Worm (Caenorhabditis elegans) whole organism, L3 larva: Measurements from ENCODE around the gene Y32B12B.2.

Experiments used
- aly-2 ChIP-seq: fragments of 150-350 bp; optimal IDR thresholded peaks from 2 replicates; lab custom pipeline; 2014; ENCODE audit warnings: missing biosample characterization, missing genetic modification characterization
- ama-1 ChIP-seq: fragments of 150-350 bp; optimal IDR thresholded peaks from 2 replicates; lab custom pipeline; 2018
- ceh-16 ChIP-seq: sonication (generic microtip); optimal IDR thresholded peaks from 2 replicates; lab custom pipeline; 2017; ENCODE audit warnings: missing biosample characterization, missing genetic modification characterization
- ceh-82 ChIP-seq: fragments of 150-350 bp; optimal IDR thresholded peaks from 2 replicates; lab custom pipeline; 2014; ENCODE audit warnings: missing biosample characterization, missing genetic modification characterization
- daf-12 ChIP-seq: fragments of 150-350 bp; optimal IDR thresholded peaks from 2 replicates; lab custom pipeline; 2014; ENCODE audit warnings: missing biosample characterization, missing genetic modification reagents, missing genetic modification characterization
- egl-5 ChIP-seq: fragments of 150-350 bp; optimal IDR thresholded peaks from 2 replicates; lab custom pipeline; 2017; ENCODE audit warnings: missing biosample characterization, missing genetic modification reagents, missing genetic modification characterization, inconsistent platforms
- elt-1 ChIP-seq: fragments of 150-350 bp; optimal IDR thresholded peaks from 2 replicates; lab custom pipeline; 2014; ENCODE audit warnings: missing biosample characterization, missing genetic modification characterization
- elt-2 ChIP-seq: sonication (generic microtip); optimal IDR thresholded peaks from 2 replicates; lab custom pipeline; 2016; ENCODE audit warnings: missing genetic modification reagents, mild to moderate bottlenecking, missing genetic modification characterization, missing compliant biosample characterization
- eor-1 ChIP-seq, 2 experiments: fragments of 150-350 bp; optimal IDR thresholded peaks; 2 replicates each; lab custom pipeline; 2014 to 2018; ENCODE audit warnings: missing biosample characterization in 2 of 2, missing genetic modification characterization in 2 of 2
- fkh-10 ChIP-seq: sonication (generic microtip); optimal IDR thresholded peaks from 2 replicates; lab custom pipeline; 2017; ENCODE audit warnings: missing biosample characterization, missing genetic modification reagents, missing genetic modification characterization
- fkh-2 ChIP-seq: fragments of 150-350 bp; optimal IDR thresholded peaks from 2 replicates; lab custom pipeline; 2014; ENCODE audit warnings: missing biosample characterization, missing genetic modification reagents, missing genetic modification characterization
- fos-1 ChIP-seq: fragments of 150-350 bp; optimal IDR thresholded peaks from 2 replicates; lab custom pipeline; 2014; ENCODE audit warnings: missing biosample characterization, missing genetic modification characterization
- hmg-11 ChIP-seq: sonication (generic microtip); optimal IDR thresholded peaks from 2 replicates; lab custom pipeline; 2016; ENCODE audit warnings: missing genetic modification characterization, missing compliant biosample characterization
- jun-1 ChIP-seq: fragments of 150-350 bp; optimal IDR thresholded peaks from 2 replicates; lab custom pipeline; 2014; ENCODE audit warnings: missing biosample characterization, missing genetic modification reagents, missing genetic modification characterization
- lin-15B ChIP-seq: fragments of 150-350 bp; optimal IDR thresholded peaks from 2 replicates; lab custom pipeline; 2014; ENCODE audit warnings: missing biosample characterization, missing genetic modification characterization
- lsy-12 ChIP-seq: sonication (generic microtip); optimal IDR thresholded peaks from 2 replicates; lab custom pipeline; 2016; ENCODE audit warnings: mild to moderate bottlenecking, missing genetic modification characterization, missing compliant biosample characterization
- mdl-1 ChIP-seq: fragments of 150-350 bp; optimal IDR thresholded peaks from 2 replicates; lab custom pipeline; 2014; ENCODE audit warnings: missing biosample characterization, missing genetic modification characterization
- mml-1 ChIP-seq: fragments of 150-350 bp; sonication (generic microtip); optimal IDR thresholded peaks from 3 replicates; lab custom pipeline; 2014; ENCODE audit warnings: missing biosample characterization, missing genetic modification characterization
- nfya-1 ChIP-seq: sonication (generic microtip); optimal IDR thresholded peaks from 2 replicates; lab custom pipeline; 2017; ENCODE audit warnings: missing genetic modification characterization, mild to moderate bottlenecking, missing compliant biosample characterization, antibody characterized with exemption, moderate library complexity; ENCODE audit not compliant: insufficient read depth
- nhr-11 ChIP-seq: fragments of 150-350 bp; optimal IDR thresholded peaks from 2 replicates; lab custom pipeline; 2014; ENCODE audit warnings: missing biosample characterization, missing genetic modification characterization
- nhr-12 ChIP-seq: fragments of 150-350 bp; optimal IDR thresholded peaks from 2 replicates; lab custom pipeline; 2014; ENCODE audit warnings: missing biosample characterization, missing genetic modification characterization
- nhr-23 ChIP-seq: fragments of 150-350 bp; optimal IDR thresholded peaks from 2 replicates; lab custom pipeline; 2014; ENCODE audit warnings: missing biosample characterization, missing genetic modification reagents, missing genetic modification characterization
- nhr-237 ChIP-seq: fragments of 150-350 bp; optimal IDR thresholded peaks from 2 replicates; lab custom pipeline; 2014; ENCODE audit warnings: missing biosample characterization, missing genetic modification characterization
- nhr-25 ChIP-seq: sonication (generic microtip); optimal IDR thresholded peaks from 2 replicates; lab custom pipeline; 2017; ENCODE audit warnings: missing biosample characterization, missing genetic modification characterization
- nhr-28 ChIP-seq: fragments of 150-350 bp; optimal IDR thresholded peaks from 2 replicates; lab custom pipeline; 2014; ENCODE audit warnings: missing biosample characterization, missing genetic modification characterization
- nhr-43 ChIP-seq: sonication (generic microtip); optimal IDR thresholded peaks from 2 replicates; lab custom pipeline; 2016; ENCODE audit warnings: mild to moderate bottlenecking, missing genetic modification characterization, missing compliant biosample characterization; ENCODE audit not compliant: poor library complexity, severe bottlenecking
- nhr-76 ChIP-seq: fragments of 150-350 bp; sonication (generic microtip); optimal IDR thresholded peaks from 5 replicates; lab custom pipeline; 2014; ENCODE audit warnings: missing biosample characterization, missing genetic modification characterization
- nhr-77 ChIP-seq: fragments of 150-350 bp; optimal IDR thresholded peaks from 2 replicates; lab custom pipeline; 2014; ENCODE audit warnings: missing biosample characterization, missing genetic modification characterization
- pha-4 ChIP-seq: fragments of 150-350 bp; optimal IDR thresholded peaks from 2 replicates; lab custom pipeline; 2014; ENCODE audit warnings: missing biosample characterization, missing genetic modification reagents, missing genetic modification characterization
- pqm-1 ChIP-seq: fragments of 150-350 bp; optimal IDR thresholded peaks from 2 replicates; lab custom pipeline; 2017; ENCODE audit warnings: missing biosample characterization, missing genetic modification characterization, inconsistent platforms
- sea-2 ChIP-seq: fragments of 150-350 bp; sonication (generic microtip); optimal IDR thresholded peaks from 4 replicates; lab custom pipeline; 2014; ENCODE audit warnings: missing biosample characterization, missing genetic modification reagents, missing genetic modification characterization
- skn-1 ChIP-seq: fragments of 150-350 bp; optimal IDR thresholded peaks from 2 replicates; lab custom pipeline; 2014; ENCODE audit warnings: missing biosample characterization, missing genetic modification characterization
- snpc-4 ChIP-seq: fragments of 150-350 bp; optimal IDR thresholded peaks from 2 replicates; lab custom pipeline; 2014; ENCODE audit warnings: missing biosample characterization, missing genetic modification characterization
- tbx-2 ChIP-seq: sonication (generic microtip); optimal IDR thresholded peaks from 2 replicates; lab custom pipeline; 2016; ENCODE audit warnings: mild to moderate bottlenecking, missing genetic modification characterization, missing compliant biosample characterization
- unc-39 ChIP-seq: sonication (generic microtip); optimal IDR thresholded peaks from 4 replicates; lab custom pipeline; 2017; ENCODE audit warnings: missing biosample characterization, missing genetic modification characterization
- unc-62 ChIP-seq: fragments of 150-350 bp; sonication (generic microtip); optimal IDR thresholded peaks from 4 replicates; lab custom pipeline; 2014; ENCODE audit warnings: missing biosample characterization, missing genetic modification reagents, missing genetic modification characterization
- zag-1 ChIP-seq: fragments of 150-350 bp; optimal IDR thresholded peaks from 2 replicates; lab custom pipeline; 2014; ENCODE audit warnings: missing biosample characterization, missing genetic modification characterization
- ztf-11 ChIP-seq: fragments of 150-350 bp; optimal IDR thresholded peaks from 2 replicates; lab custom pipeline; 2014; ENCODE audit warnings: missing biosample characterization, missing genetic modification characterization
- ztf-4 ChIP-seq: fragments of 150-350 bp; optimal IDR thresholded peaks from 2 replicates; lab custom pipeline; 2014; ENCODE audit warnings: missing biosample characterization, missing genetic modification characterization

Y32B12B.2 gene

ce11 chrV:16565639-16566038 lies 27.4 kb downstream of the Y32B12B.2 start, which contains the start of gene sru-45:
TSS of gene sru-45 (plus strand) at chrV:16565939.
- TF ChIP-seq jun-1 (tag; lab: Kevin White, UChicago) (no peak), nhr-77 (tag; lab: Kevin White, UChicago) (no peak), pha-4 (tag; lab: Kevin White, UChicago) (no peak), aly-2 (no peak), zag-1 (tag; lab: Kevin White, UChicago) (no peak), nhr-23 (no peak)
- TF ChIP-seq, all 47 proteins: peak for 0

- no peak for TF ChIP-seq daf-12 (tag; lab: Kevin White, UChicago)
- TF ChIP-seq nhr-23, result no peak
- no peak for TF ChIP-seq ama-1 (lab: Kevin White, UChicago)
- TF ChIP-seq nhr-25 (tag; lab: Kevin White, UChicago), result no peak
Measured at ce11 chrV:16568056-16568455, 29.9 kb downstream of the Y32B12B.2 start.

DNA sequence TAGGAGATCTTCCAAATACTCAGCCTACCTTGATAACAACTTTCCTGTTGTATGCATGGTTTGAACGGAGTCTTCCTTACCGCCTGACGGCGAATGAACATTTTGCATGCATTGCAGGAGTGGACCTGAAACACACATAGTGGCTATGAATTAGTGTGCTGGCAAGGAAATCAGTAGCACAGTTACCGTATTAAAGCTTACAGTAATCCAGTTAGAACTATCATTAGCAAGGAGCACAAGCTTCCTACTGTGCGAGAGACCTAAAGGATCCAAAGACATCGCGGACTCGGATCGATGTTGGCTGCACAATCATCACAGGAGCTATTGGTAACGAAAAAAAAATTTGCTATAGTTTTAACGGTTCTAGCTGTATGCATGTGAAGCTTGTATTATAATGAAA lies 32.5 kb downstream of the Y32B12B.2 start, which contains the start of gene nhr-233:
TSS of gene nhr-233 (minus strand) at position 101 of the 400 bp plus-strand sequence.
- TF ChIP-seq zag-1 (tag; lab: Kevin White, UChicago) (no peak), ama-1 (lab: Kevin White, UChicago) (no peak), fos-1 (tag; lab: Kevin White, UChicago) (no peak), nhr-11 (tag; lab: Kevin White, UChicago) (no peak), unc-39 (tag; lab: Kevin White, UChicago) (no peak), nhr-237 (tag; lab: Kevin White, UChicago) (no peak), nhr-43 (no peak), eor-1 (tag; optimal IDR thresholded peaks at IDR 0.05; lab: Kevin White, UChicago) (no peak), aly-2 (no peak), ceh-16 (no peak), snpc-4 (tag; lab: Kevin White, UChicago) (no peak), pha-4 (tag; lab: Kevin White, UChicago) (no peak), pqm-1 (no peak), mml-1 (tag; lab: Kevin White, UChicago) (no peak), mdl-1 (tag; lab: Kevin White, UChicago) (no peak), sea-2 (no peak), nhr-23 (no peak), fkh-10 (GFP tag; lab: Kevin White, UChicago) (no peak)

DNA sequence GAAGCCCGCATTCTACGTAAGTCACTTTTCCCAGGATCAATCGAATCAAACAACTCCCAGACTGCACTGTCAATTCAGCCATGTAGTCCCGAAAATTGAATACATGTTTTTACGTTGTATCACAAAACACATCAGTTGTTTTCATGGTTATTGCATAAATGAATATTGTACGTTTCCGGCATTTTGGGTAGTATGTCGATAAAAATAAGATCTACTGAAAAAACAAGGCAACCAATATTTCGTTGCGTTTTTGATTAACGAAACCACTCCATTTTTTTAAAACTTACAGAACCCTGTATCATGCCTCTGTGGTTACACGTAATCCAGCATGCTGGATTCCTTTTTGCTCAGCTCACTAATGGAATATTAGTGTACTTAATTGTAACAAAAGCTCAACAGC lies 35.0 kb downstream of the Y32B12B.2 start, which contains the start of gene str-149:
TSS of gene str-149 (plus strand) at position 301 of the 400 bp plus-strand sequence.
- TF ChIP-seq daf-12 (tag; lab: Kevin White, UChicago), result no peak
- no peak for TF ChIP-seq ztf-4
- no peak for TF ChIP-seq nhr-25 (tag; lab: Kevin White, UChicago)
- no peak for TF ChIP-seq nhr-76 (tag; lab: Kevin White, UChicago)
- TF ChIP-seq nhr-12 (tag; lab: Kevin White, UChicago), result no peak
- TF ChIP-seq hmg-11 (tag; lab: Kevin White, UChicago), result no peak
- TF ChIP-seq ztf-11 (tag; lab: Kevin White, UChicago), result no peak
- TF ChIP-seq mml-1 (tag; lab: Kevin White, UChicago), result no peak
- TF ChIP-seq unc-62, result no peak

DNA sequence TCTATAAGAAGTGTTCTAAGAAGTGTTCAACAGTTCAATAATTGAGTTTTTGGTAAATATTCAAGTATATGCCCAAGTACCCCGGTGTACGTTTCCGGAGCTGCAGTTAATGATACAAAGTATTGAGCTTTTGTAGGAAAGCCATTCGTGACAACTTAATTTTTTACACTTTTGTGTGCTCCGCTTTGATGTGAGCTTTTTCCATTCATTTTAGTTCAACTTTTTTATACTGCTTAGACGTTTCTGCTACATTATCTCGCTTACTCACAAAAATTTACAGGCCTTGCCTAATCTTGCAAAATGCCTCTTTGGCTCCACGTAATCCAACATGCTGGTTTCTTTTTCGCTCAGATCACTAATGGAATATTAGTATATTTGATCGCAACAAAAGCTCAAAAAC lies 37.7 kb downstream of the Y32B12B.2 start, which contains the start of gene str-151:
TSS of gene str-151 (plus strand) at position 301 of the 400 bp plus-strand sequence.
- TF ChIP-seq ztf-11 (tag; lab: Kevin White, UChicago) (no peak), egl-5 (tag; lab: Kevin White, UChicago) (no peak), tbx-2 (tag; lab: Kevin White, UChicago) (no peak), unc-62 (no peak), nfya-1 (tag; lab: Kevin White, UChicago) (no peak), lin-15B (no peak), nhr-28 (tag; lab: Kevin White, UChicago) (no peak), nhr-43 (no peak), snpc-4 (tag; lab: Kevin White, UChicago) (no peak), elt-1 (tag; lab: Kevin White, UChicago) (no peak), fkh-2 (tag; lab: Kevin White, UChicago) (no peak), nhr-12 (tag; lab: Kevin White, UChicago) (no peak), hmg-11 (tag; lab: Kevin White, UChicago) (no peak), lsy-12 (no peak), skn-1 (no peak), nhr-23 (no peak), aly-2 (no peak), elt-2 (no peak), ceh-82 (no peak)
